Fruit fly (Drosophila melanogaster): ENCODE data around the gene Elp3.

DNA sequence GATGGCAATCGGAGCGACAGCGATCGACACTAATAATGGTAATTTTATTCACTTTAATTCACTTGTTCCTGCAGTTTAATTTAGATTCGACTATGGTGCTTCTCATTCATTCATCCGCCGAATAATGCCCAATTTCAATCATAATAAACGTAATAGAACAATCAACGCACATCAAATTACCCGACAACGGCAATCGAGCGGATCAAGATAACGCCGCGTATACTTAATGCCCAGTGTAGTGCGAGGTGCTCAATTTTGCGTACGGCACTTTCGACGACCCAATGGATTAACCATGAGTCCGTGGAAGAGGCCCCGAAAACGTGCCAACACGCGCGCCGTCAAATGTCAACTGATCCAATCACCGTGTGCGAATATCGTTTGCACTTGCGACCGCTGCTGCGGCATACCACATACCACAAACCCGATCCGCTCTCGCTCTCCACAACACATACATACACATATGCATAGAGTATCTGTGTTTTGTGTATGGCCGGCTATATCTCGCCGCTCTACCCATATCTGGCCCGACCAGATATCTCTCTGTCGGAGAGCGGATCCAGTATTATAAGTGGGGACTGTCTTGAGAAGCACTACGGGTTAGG lies 32.2 kb downstream of the Elp3 start, which contains the start of gene ine:
- TF ChIP-seq CG8478 (optimal IDR thresholded peaks at IDR 0.05) (no peak), psq (optimal IDR thresholded peaks at IDR 0.05) (no peak), EcR (GFP tag; optimal IDR thresholded peaks at IDR 0.05) (no peak), pan (optimal IDR thresholded peaks at IDR 0.05) (no peak)
